Fruit fly (Drosophila melanogaster): ENCODE results near the gene Xrp1.

Gene Xrp1

DNA sequence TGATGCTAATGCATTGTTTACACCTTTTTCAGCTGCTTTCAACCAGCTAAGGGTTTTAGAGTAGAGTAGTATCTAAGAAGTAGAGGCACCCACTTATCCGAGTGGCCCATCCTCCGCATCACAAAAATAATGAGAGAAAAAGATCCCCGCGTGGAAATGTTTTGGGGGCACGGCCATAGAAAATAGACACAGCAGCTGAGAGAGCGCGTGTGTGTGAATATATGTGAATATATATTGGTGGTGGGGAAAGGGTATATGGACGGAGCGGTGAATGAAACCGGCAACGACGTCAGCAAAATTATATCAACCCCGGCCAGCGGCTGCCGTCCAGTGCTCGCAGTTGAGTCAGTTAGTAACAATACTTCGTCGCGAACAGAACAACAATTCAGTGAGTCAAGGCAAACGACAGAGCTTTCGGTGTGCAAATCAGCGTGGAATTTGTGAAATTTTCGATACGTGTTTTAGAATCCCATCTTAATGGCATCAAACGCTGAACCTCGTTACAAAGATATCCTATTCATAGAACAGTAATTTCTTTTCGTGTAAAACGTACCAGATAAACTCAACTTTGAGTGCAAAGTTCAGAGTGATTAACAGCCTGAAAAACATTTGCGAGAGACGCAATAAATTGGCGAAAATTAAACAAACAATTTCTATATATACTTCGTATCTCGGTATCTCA is at the start of gene Xrp1 (continued):
- TF ChIP-seq wdn (GFP tag; IDR thresholded peaks at IDR 0.05) (no peak), Hr78 (GFP tag; optimal IDR thresholded peaks at IDR 0.05) (no peak), gfzf (GFP tag; optimal IDR thresholded peaks at IDR 0.05) (no peak), gsb (GFP tag; IDR thresholded peaks at IDR 0.05) (no peak), z (GFP tag; IDR thresholded peaks at IDR 0.05) (0 out of 3 replicates have a peak, but pooled peaks have one; percentile 8), CG15696 (tag; optimal IDR thresholded peaks at IDR 0.05) (no peak), CG4282 (GFP tag; optimal IDR thresholded peaks at IDR 0.05) (no peak), CG9817 (tag; optimal IDR thresholded peaks at IDR 0.05) (peak; percentile 8), CG32772 (GFP tag; IDR thresholded peaks at IDR 0.05) (peak; percentile 33; the same call in 1 of the 2 replicates), CG12299 (tag; optimal IDR thresholded peaks at IDR 0.05) (no peak), tio (GFP tag; optimal IDR thresholded peaks at IDR 0.05) (no peak), gt (GFP tag; IDR thresholded peaks at IDR 0.05) (no peak), E2f2 (GFP tag; IDR thresholded peaks at IDR 0.05) (no peak), NfI (GFP tag; optimal IDR thresholded peaks at IDR 0.05) (peak; percentile 17), so (GFP tag; IDR thresholded peaks at IDR 0.05) (no peak), CG6254 (GFP tag; optimal IDR thresholded peaks at IDR 0.05) (no peak), mirr (GFP tag; optimal IDR thresholded peaks at IDR 0.05) (peak; percentile 12), CG12769 (tag; optimal IDR thresholded peaks at IDR 0.05) (peak; percentile 54), Rfx (GFP tag; IDR thresholded peaks at IDR 0.05) (peak; percentile 43; the same call in 1 of the 2 replicates), CG11504 (tag; optimal IDR thresholded peaks at IDR 0.05) (peak; percentile 93), salm (tag; optimal IDR thresholded peaks at IDR 0.05) (no peak), CG1603 (tag; optimal IDR thresholded peaks at IDR 0.05) (peak; percentile 5), CG1832 (GFP tag; optimal IDR thresholded peaks at IDR 0.05) (no peak), wor (GFP tag; IDR thresholded peaks at IDR 0.05) (no peak), CG8478 (optimal IDR thresholded peaks at IDR 0.05) (no peak), Pdp1 (GFP tag; optimal IDR thresholded peaks at IDR 0.05) (peak in 1 of 2 experiments; percentile 33), B-H2 (GFP tag; optimal IDR thresholded peaks at IDR 0.05) (peak; percentile 10), onecut (GFP tag; IDR thresholded peaks at IDR 0.05) (no peak), CG4707 (GFP tag; optimal IDR thresholded peaks at IDR 0.05) (no peak), Dbx (GFP tag; IDR thresholded peaks at IDR 0.05) (peak; percentile 44; the same call in 1 of the 3 replicates), dysf (GFP tag; IDR thresholded peaks at IDR 0.05) (peak; percentile 54; the same call in 2 of the 3 replicates), cg (GFP tag; optimal IDR thresholded peaks at IDR 0.05) (peak; percentile 52), ind (GFP tag; optimal IDR thresholded peaks at IDR 0.05) (peak; percentile 10), crol (GFP tag; IDR thresholded peaks at IDR 0.05) (peak; percentile 42; the same call in 1 of the 2 replicates), Med (GFP tag) (peak; percentile 4), D19A (tag; optimal IDR thresholded peaks at IDR 0.05) (peak; percentile 81), eve (GFP tag; optimal IDR thresholded peaks at IDR 0.05) (no peak), Dp (GFP tag; optimal IDR thresholded peaks at IDR 0.05) (no peak), lab (GFP tag; optimal IDR thresholded peaks at IDR 0.05) (peak; percentile 43), CG2120 (GFP tag; optimal IDR thresholded peaks at IDR 0.05) (peak; percentile 40), CG7987 (GFP tag; optimal IDR thresholded peaks at IDR 0.05) (no peak), Mad (GFP tag; optimal IDR thresholded peaks at IDR 0.05) (no peak), klu (GFP tag; IDR thresholded peaks at IDR 0.05) (no peak), peb (GFP tag; IDR thresholded peaks at IDR 0.05) (no peak), ro (GFP tag; IDR thresholded peaks at IDR 0.05) (no peak), Xrp1 (GFP tag; IDR thresholded peaks at IDR 0.05) (peak; percentile 40; the same call in 1 of the 2 replicates), CG7963 (GFP tag; IDR thresholded peaks at IDR 0.05; ENCODE audit: partially characterized antibody) (no peak), Nf-YA (GFP tag; IDR thresholded peaks at IDR 0.05) (no peak), sisA (GFP tag; IDR thresholded peaks at IDR 0.05) (peak; percentile 28; the same call in 1 of the 2 replicates), CG34376 (GFP tag; optimal IDR thresholded peaks at IDR 0.05) (peak; percentile 14)

Measured in whole organism, embryonic.